Worm (Caenorhabditis elegans) whole organism, L2 larva: ENCODE data around the gene srb-6.

ENCODE experiments used
- alr-1 ChIP-seq: fragments of 150-350 bp; optimal IDR thresholded peaks from 2 replicates; lab custom pipeline; 2014; ENCODE audit warnings: missing biosample characterization, missing genetic modification characterization
- aly-2 ChIP-seq: fragments of 150-350 bp; optimal IDR thresholded peaks from 2 replicates; lab custom pipeline; 2014; ENCODE audit warnings: missing biosample characterization, missing genetic modification characterization
- ama-1 ChIP-seq: fragments of 150-350 bp; optimal IDR thresholded peaks from 2 replicates; lab custom pipeline; 2018; ENCODE audit warnings: inconsistent platforms
- ceh-82 ChIP-seq: fragments of 150-350 bp; optimal IDR thresholded peaks from 2 replicates; lab custom pipeline; 2014; ENCODE audit warnings: missing biosample characterization, missing genetic modification characterization
- lin-11 ChIP-seq: fragments of 150-350 bp; sonication (generic microtip); optimal IDR thresholded peaks from 2 replicates; lab custom pipeline; 2014; ENCODE audit warnings: missing biosample characterization, missing genetic modification characterization, inconsistent platforms, mixed read lengths
- lin-13 ChIP-seq: fragments of 150-350 bp; optimal IDR thresholded peaks from 2 replicates; lab custom pipeline; 2014; ENCODE audit warnings: missing biosample characterization, missing genetic modification reagents, missing genetic modification characterization
- lsy-2 ChIP-seq, 2 experiments: fragments of 150-350 bp in 1 of 2; sonication (generic microtip) in 1 of 2; optimal IDR thresholded peaks; 2 replicates each; lab custom pipeline; 2014 to 2017; ENCODE audit warnings: missing biosample characterization in 2 of 2, missing genetic modification characterization in 2 of 2
- mab-5 ChIP-seq: fragments of 150-350 bp; optimal IDR thresholded peaks from 2 replicates; lab custom pipeline; 2014; ENCODE audit warnings: missing biosample characterization, missing genetic modification characterization
- nhr-6 ChIP-seq: fragments of 150-350 bp; optimal IDR thresholded peaks from 2 replicates; lab custom pipeline; 2014; ENCODE audit warnings: missing biosample characterization, missing genetic modification characterization
- peb-1 ChIP-seq: fragments of 150-350 bp; optimal IDR thresholded peaks from 2 replicates; lab custom pipeline; 2014; ENCODE audit warnings: missing biosample characterization, missing genetic modification characterization
- sem-4 ChIP-seq: fragments of 150-350 bp; optimal IDR thresholded peaks from 2 replicates; lab custom pipeline; 2014; ENCODE audit warnings: missing biosample characterization, missing genetic modification reagents, missing genetic modification characterization
- snpc-4 ChIP-seq: fragments of 150-350 bp; optimal IDR thresholded peaks from 2 replicates; lab custom pipeline; 2014; ENCODE audit warnings: missing biosample characterization, missing genetic modification characterization
- unc-39 ChIP-seq: fragments of 150-350 bp; optimal IDR thresholded peaks from 2 replicates; lab custom pipeline; 2014; ENCODE audit warnings: missing biosample characterization, missing genetic modification characterization
- unc-55 ChIP-seq: fragments of 150-350 bp; sonication (generic microtip); optimal IDR thresholded peaks from 3 replicates; lab custom pipeline; 2014; ENCODE audit warnings: missing biosample characterization, missing genetic modification reagents, missing genetic modification characterization
- unc-62 ChIP-seq: fragments of 150-350 bp; optimal IDR thresholded peaks from 2 replicates; lab custom pipeline; 2014; ENCODE audit warnings: missing biosample characterization, missing genetic modification reagents, missing genetic modification characterization
- zag-1 ChIP-seq: fragments of 150-350 bp; optimal IDR thresholded peaks from 2 replicates; lab custom pipeline; 2014; ENCODE audit warnings: missing biosample characterization, missing genetic modification characterization
- ztf-4 ChIP-seq: fragments of 150-350 bp; optimal IDR thresholded peaks from 2 replicates; lab custom pipeline; 2014; ENCODE audit warnings: missing biosample characterization, missing genetic modification characterization

Gene srb-6

DNA sequence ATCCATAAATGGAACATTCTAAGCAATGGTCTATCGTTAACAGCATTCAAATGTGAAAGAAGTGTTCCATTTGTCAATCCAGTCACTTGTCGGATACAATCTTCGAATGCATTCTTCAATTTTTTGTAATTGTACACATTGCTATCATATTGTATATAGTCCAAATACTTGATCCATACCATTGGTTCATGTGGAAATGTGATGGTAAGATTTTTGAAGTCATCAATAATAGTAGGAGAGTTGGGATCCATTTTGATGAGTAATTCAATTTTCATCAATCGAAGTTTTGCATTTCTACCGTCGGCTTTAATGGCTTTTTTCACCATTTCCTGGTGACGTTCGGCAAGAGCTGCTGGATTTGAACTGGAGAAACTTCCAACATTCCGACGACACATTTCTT, 50.9 kb downstream of the srb-6 start:
- TF ChIP-seq alr-1 (no peak), zag-1 (tag; lab: Kevin White, UChicago) (no peak), lsy-2 (tag; optimal IDR thresholded peaks at IDR 0.05; lab: Kevin White, UChicago) (no peak), sem-4 (tag; lab: Kevin White, UChicago) (no peak), ztf-4 (tag; lab: Kevin White, UChicago) (no peak), unc-39 (tag; lab: Kevin White, UChicago) (no peak), lin-11 (tag; lab: Kevin White, UChicago) (no peak), lin-13 (GFP tag; lab: Kevin White, UChicago) (no peak), unc-55 (GFP tag; lab: Kevin White, UChicago) (no peak), aly-2 (tag; lab: Kevin White, UChicago) (no peak), mab-5 (tag; lab: Kevin White, UChicago) (no peak), ceh-82 (tag; lab: Kevin White, UChicago) (no peak), snpc-4 (tag; lab: Kevin White, UChicago) (no peak), peb-1 (tag; lab: Kevin White, UChicago) (no peak), ama-1 (no peak), nhr-6 (tag; lab: Kevin White, UChicago) (no peak), unc-62 (GFP tag; lab: Kevin White, UChicago) (no peak)
